Fruit fly (Drosophila melanogaster): ENCODE measurements around the gene CG14143.
A peak's percentile ranks its signal among the peaks of the same experiment; 100 is the strongest.

CG14143 gene

dm6 chr3L:11124439-11124838, 10.3 kb upstream of the CG14143 start (continued):
- TF ChIP-seq gcm2 (GFP tag; optimal IDR thresholded peaks at IDR 0.05) (no peak), CG17912 (GFP tag; optimal IDR thresholded peaks at IDR 0.05) (no peak), row (GFP tag; IDR thresholded peaks at IDR 0.05) (peak; percentile 19; the same call in 1 of the 3 replicates), jumu (GFP tag; optimal IDR thresholded peaks at IDR 0.05) (no peak), CG11504 (tag; optimal IDR thresholded peaks at IDR 0.05) (peak; percentile 46), dmrt99B (tag; optimal IDR thresholded peaks at IDR 0.05) (peak; percentile 29), Xrp1 (GFP tag; IDR thresholded peaks at IDR 0.05) (peak; percentile 8; the same call in 1 of the 2 replicates), CG4424 (GFP tag; optimal IDR thresholded peaks at IDR 0.05) (peak; percentile 20), CG12391 (tag; optimal IDR thresholded peaks at IDR 0.05) (peak; percentile 17), Sox100B (GFP tag; optimal IDR thresholded peaks at IDR 0.05) (peak; percentile 10), dysf (GFP tag; IDR thresholded peaks at IDR 0.05) (no peak), Ets65A (GFP tag) (peak; percentile 24), Pdp1 (GFP tag; optimal IDR thresholded peaks at IDR 0.05) (peak in 1 of 2 experiments; percentile 2), grn (GFP tag; optimal IDR thresholded peaks at IDR 0.05) (no peak), dpn (GFP tag; optimal IDR thresholded peaks at IDR 0.05) (no peak), CG12942 (GFP tag; optimal IDR thresholded peaks at IDR 0.05) (no peak), PHDP (tag; optimal IDR thresholded peaks at IDR 0.05) (peak; percentile 23), Oli (tag; optimal IDR thresholded peaks at IDR 0.05) (peak; percentile 44), CG2120 (GFP tag; optimal IDR thresholded peaks at IDR 0.05) (peak; percentile 36), CG17385 (GFP tag; optimal IDR thresholded peaks at IDR 0.05) (peak; percentile 15), Sox102F (GFP tag; optimal IDR thresholded peaks at IDR 0.05) (peak; percentile 6), CG14441 (GFP tag; IDR thresholded peaks at IDR 0.05) (no peak), sens (GFP tag) (peak; percentile 83), Xbp1 (GFP tag; optimal IDR thresholded peaks at IDR 0.05) (peak; percentile 1), fd96Cb (tag; optimal IDR thresholded peaks at IDR 0.05) (peak; percentile 7), HmgZ (tag; optimal IDR thresholded peaks at IDR 0.05) (no peak), sim (GFP tag; IDR thresholded peaks at IDR 0.05) (no peak), chn (GFP tag; optimal IDR thresholded peaks at IDR 0.05) (peak; percentile 16), CG13424 (tag; optimal IDR thresholded peaks at IDR 0.05) (peak; percentile 23), Mrtf (GFP tag; IDR thresholded peaks at IDR 0.05) (no peak), Med (GFP tag) (peak; percentile 79), CG2678 (tag; optimal IDR thresholded peaks at IDR 0.05) (peak; percentile 42), CG18262 (tag; optimal IDR thresholded peaks at IDR 0.05) (peak; percentile 34), Hr51 (GFP tag; optimal IDR thresholded peaks at IDR 0.05) (peak in 1 of 2 experiments; percentile 20), insv (GFP tag; optimal IDR thresholded peaks at IDR 0.05) (no peak), Eip74EF (GFP tag; optimal IDR thresholded peaks at IDR 0.05) (peak in 1 of 2 experiments; percentile 20), abd-A (tag; optimal IDR thresholded peaks at IDR 0.05) (no peak), CoRest (tag; optimal IDR thresholded peaks at IDR 0.05) (peak; percentile 13)

- TF ChIP-seq chinmo (GFP tag; IDR thresholded peaks at IDR 0.05; ENCODE audit: partially characterized antibody), result 0 out of 4 replicates have a peak, but pooled peaks have one; percentile 28
- no peak for TF ChIP-seq zen2 (GFP tag; IDR thresholded peaks at IDR 0.05; ENCODE audit: partially characterized antibody)
- TF ChIP-seq MBD-R2 (GFP tag; IDR thresholded peaks at IDR 0.05), result no peak
- no peak for TF ChIP-seq CG3407 (GFP tag; optimal IDR thresholded peaks at IDR 0.05)
- TF ChIP-seq CG4424 (GFP tag; optimal IDR thresholded peaks at IDR 0.05), result no peak
- no peak for TF ChIP-seq shn (GFP tag; optimal IDR thresholded peaks at IDR 0.05)
- no peak for TF ChIP-seq Oli (tag; optimal IDR thresholded peaks at IDR 0.05)
- peak in 1 of 2 experiments; percentile 11 for TF ChIP-seq Pdp1 (GFP tag; optimal IDR thresholded peaks at IDR 0.05)
- no peak for TF ChIP-seq CG17568 (GFP tag; optimal IDR thresholded peaks at IDR 0.05)
- TF ChIP-seq ftz-f1 (GFP tag; optimal IDR thresholded peaks at IDR 0.05), result no peak
- peak; percentile 43 for TF ChIP-seq CG12769 (tag; optimal IDR thresholded peaks at IDR 0.05)
- no peak for TF ChIP-seq CG33557 (GFP tag; optimal IDR thresholded peaks at IDR 0.05)
- 0 out of 2 replicates have a peak, but pooled peaks have one; percentile 11 for TF ChIP-seq Bgb (GFP tag; IDR thresholded peaks at IDR 0.05; ENCODE audit: partially characterized antibody)
- peak; percentile 57 for TF ChIP-seq sd (tag; optimal IDR thresholded peaks at IDR 0.05)
- TF ChIP-seq nerfin-1 (tag; optimal IDR thresholded peaks at IDR 0.05), result no peak
- TF ChIP-seq CG14014 (GFP tag; IDR thresholded peaks at IDR 0.05), result no peak
Observed at dm6 chr3L:11124841-11125240, 9.9 kb upstream of the CG14143 start.

All from whole organism, embryonic.